Fruit fly (Drosophila melanogaster): ENCODE results near the gene CG17991.
A peak's percentile ranks its signal among the peaks of the same experiment; 100 is the strongest.

The CG17991 gene

dm6 chr3R:27244742-27245400 lies 3.8 kb downstream of the CG17991 start, which contains the start of gene CG18766 (continued):
- peak; percentile 49; the same call in 2 of the 3 replicates for TF ChIP-seq Opbp (GFP tag; IDR thresholded peaks at IDR 0.05; ENCODE audit: partially characterized antibody)
- TF ChIP-seq esg (GFP tag; conservative IDR thresholded peaks at IDR 0.05): no peak
- no peak for TF ChIP-seq Hand (GFP tag; optimal IDR thresholded peaks at IDR 0.05)
- peak; percentile 98 for TF ChIP-seq CG10321 (GFP tag; IDR thresholded peaks at IDR 0.05)
- TF ChIP-seq NK7.1 (GFP tag; optimal IDR thresholded peaks at IDR 0.05): no peak
- TF ChIP-seq CG4617 (GFP tag; optimal IDR thresholded peaks at IDR 0.05; ENCODE audit: borderline replicate concordance): peak; percentile 89
- TF ChIP-seq CG16863 (GFP tag; optimal IDR thresholded peaks at IDR 0.05): no peak
- TF ChIP-seq wdn (GFP tag; IDR thresholded peaks at IDR 0.05): no peak
- peak; percentile 17; the same call in 1 of the 2 replicates for TF ChIP-seq Xrp1 (GFP tag; IDR thresholded peaks at IDR 0.05)
- peak; percentile 5 for TF ChIP-seq CG1792 (GFP tag; optimal IDR thresholded peaks at IDR 0.05)
- no peak for TF ChIP-seq CG18476 (GFP tag; optimal IDR thresholded peaks at IDR 0.05)
- TF ChIP-seq D (optimal IDR thresholded peaks at IDR 0.05): peak; percentile 23
- TF ChIP-seq D (GFP tag; optimal IDR thresholded peaks at IDR 0.05): no peak
- TF ChIP-seq NfI (GFP tag; optimal IDR thresholded peaks at IDR 0.05): peak; percentile 9
- TF ChIP-seq slbo (GFP tag; IDR thresholded peaks at IDR 0.05): peak; percentile 61
- no peak for TF ChIP-seq CG7963 (GFP tag; IDR thresholded peaks at IDR 0.05; ENCODE audit: partially characterized antibody)
- no peak for TF ChIP-seq CG3163 (GFP tag; optimal IDR thresholded peaks at IDR 0.05)
- no peak for TF ChIP-seq sd (tag; optimal IDR thresholded peaks at IDR 0.05)
- TF ChIP-seq CG2712 (tag; optimal IDR thresholded peaks at IDR 0.05): no peak
- TF ChIP-seq ATbp (GFP tag; optimal IDR thresholded peaks at IDR 0.05): no peak
- no peak for TF ChIP-seq CG3726 (GFP tag; IDR thresholded peaks at IDR 0.05)
- TF ChIP-seq CG10267 (tag; optimal IDR thresholded peaks at IDR 0.05): peak; percentile 12
- no peak for TF ChIP-seq cwo (GFP tag; optimal IDR thresholded peaks at IDR 0.05)
- no peak for TF ChIP-seq CG13123 (GFP tag; optimal IDR thresholded peaks at IDR 0.05)
- no peak for TF ChIP-seq dysf (GFP tag; IDR thresholded peaks at IDR 0.05)
- no peak for TF ChIP-seq salm (tag; optimal IDR thresholded peaks at IDR 0.05)
- no peak for TF ChIP-seq CG2875 (GFP tag; optimal IDR thresholded peaks at IDR 0.05)
- TF ChIP-seq sima (GFP tag; optimal IDR thresholded peaks at IDR 0.05): no peak
- no peak for TF ChIP-seq tio (GFP tag; optimal IDR thresholded peaks at IDR 0.05)
- peak; percentile 92 for TF ChIP-seq E2f2 (GFP tag; IDR thresholded peaks at IDR 0.05)
- TF ChIP-seq scrt (GFP tag; optimal IDR thresholded peaks at IDR 0.05): peak; percentile 99
- no peak for TF ChIP-seq CG12769 (tag; optimal IDR thresholded peaks at IDR 0.05)
- peak; percentile 94 for TF ChIP-seq ewg (GFP tag; optimal IDR thresholded peaks at IDR 0.05)
- peak; percentile 31 for TF ChIP-seq CG3995 (GFP tag; optimal IDR thresholded peaks at IDR 0.05)
- no peak for TF ChIP-seq Taf1 (GFP tag; IDR thresholded peaks at IDR 0.05)
- no peak for TF ChIP-seq Scr (GFP tag; IDR thresholded peaks at IDR 0.05; ENCODE audit: partially characterized antibody)
- no peak for TF ChIP-seq Ssrp (tag; optimal IDR thresholded peaks at IDR 0.05)
- TF ChIP-seq kay (GFP tag; optimal IDR thresholded peaks at IDR 0.05): no peak
- TF ChIP-seq CG15601 (tag; optimal IDR thresholded peaks at IDR 0.05): no peak
- no peak for TF ChIP-seq stc (GFP tag; IDR thresholded peaks at IDR 0.05)
- TF ChIP-seq CG11085 (GFP tag; IDR thresholded peaks at IDR 0.05): no peak
- TF ChIP-seq cas (GFP tag; IDR thresholded peaks at IDR 0.05): 0 out of 2 replicates have a peak, but pooled peaks have one; percentile 22
- peak; percentile 68 for TF ChIP-seq crol (GFP tag; IDR thresholded peaks at IDR 0.05)
- TF ChIP-seq hth (optimal IDR thresholded peaks at IDR 0.05): no peak
- TF ChIP-seq Bgb (GFP tag; IDR thresholded peaks at IDR 0.05; ENCODE audit: partially characterized antibody): peak; percentile 41; the same call in 1 of the 2 replicates
- no peak for TF ChIP-seq otp (GFP tag; IDR thresholded peaks at IDR 0.05)
- peak; percentile 51 for TF ChIP-seq CG32767 (GFP tag; IDR thresholded peaks at IDR 0.05)
- TF ChIP-seq CG12659 (GFP tag; optimal IDR thresholded peaks at IDR 0.05): peak; percentile 62
- peak in 1 of 2 experiments; percentile 57 for TF ChIP-seq Pdp1 (GFP tag; optimal IDR thresholded peaks at IDR 0.05)
- peak; percentile 52 for TF ChIP-seq nmo (GFP tag; optimal IDR thresholded peaks at IDR 0.05)
